Fruit fly (Drosophila melanogaster) whole organism, embryonic: ENCODE results near the gene CG13313.
A peak's percentile ranks its signal among the peaks of the same experiment; 100 is the strongest.

Experiments
- Bgb ChIP-seq: fragments of 200-800 bp; sonication (Bioruptor generic); IDR thresholded peaks from 2 replicates; pipeline ENCODE4 v1.3.6; 2022; ENCODE audit warnings: missing biosample characterization, missing genetic modification characterization; ENCODE audit not compliant: partially characterized antibody
- CG11247 ChIP-seq: fragments of 200-800 bp; sonication (Bioruptor generic); IDR thresholded peaks from 2 replicates; pipeline ENCODE4 v1.3.6; 2022; ENCODE audit warnings: missing biosample characterization, missing genetic modification characterization
- CG11695 ChIP-seq: fragments of 200-800 bp; sonication (Bioruptor generic); IDR thresholded peaks from 3 replicates; pipeline ENCODE4 v1.3.6; 2022; ENCODE audit warnings: missing biosample characterization, missing genetic modification characterization
- CG12299 ChIP-seq: fragments of 200-800 bp; sonication (Bioruptor generic); optimal IDR thresholded peaks from 2 replicates; lab custom pipeline; 2018; ENCODE audit warnings: missing biosample characterization, mild to moderate bottlenecking, missing genetic modification characterization
- CG12659 ChIP-seq: fragments of 200-800 bp; sonication (Bioruptor generic); optimal IDR thresholded peaks from 3 replicates; lab custom pipeline; 2017; ENCODE audit warnings: mild to moderate bottlenecking, missing biosample characterization, missing genetic modification reagents, missing genetic modification characterization
- CG13775 ChIP-seq: fragments of 200-800 bp; sonication (Bioruptor generic); optimal IDR thresholded peaks from 3 replicates; lab custom pipeline; 2017; ENCODE audit warnings: missing biosample characterization, mild to moderate bottlenecking, missing genetic modification characterization
- CG13894 ChIP-seq: fragments of 200-800 bp; sonication (Bioruptor generic); optimal IDR thresholded peaks from 3 replicates; lab custom pipeline; 2018; ENCODE audit warnings: missing biosample characterization, mild to moderate bottlenecking, missing genetic modification characterization, moderate library complexity
- CG15514 ChIP-seq: fragments of 200-800 bp; sonication (Bioruptor generic); optimal IDR thresholded peaks from 3 replicates; lab custom pipeline; 2017; ENCODE audit warnings: missing biosample characterization, missing genetic modification characterization, mild to moderate bottlenecking, moderate library complexity, missing genetic modification reagents
- CG16813 ChIP-seq: fragments of 200-800 bp; sonication (Bioruptor generic); IDR thresholded peaks from 3 replicates; pipeline ENCODE4 v1.3.6; 2022; ENCODE audit warnings: missing biosample characterization, missing genetic modification characterization; ENCODE audit not compliant: partially characterized antibody
- CG16863 ChIP-seq: fragments of 200-800 bp; sonication (Bioruptor generic); optimal IDR thresholded peaks from 3 replicates; lab custom pipeline; 2016; ENCODE audit warnings: missing biosample characterization, missing genetic modification characterization
- CG17612 ChIP-seq: fragments of 200-800 bp; sonication (Bioruptor generic); IDR thresholded peaks from 2 replicates; pipeline ENCODE4 v1.3.6; 2022; ENCODE audit warnings: missing biosample characterization, missing genetic modification characterization
- CG2678 ChIP-seq: fragments of 200-800 bp; sonication (Bioruptor generic); optimal IDR thresholded peaks from 3 replicates; lab custom pipeline; 2019; ENCODE audit warnings: missing biosample characterization, mild to moderate bottlenecking, missing genetic modification characterization, moderate library complexity
- CG3838 ChIP-seq: fragments of 200-800 bp; sonication (Bioruptor generic); optimal IDR thresholded peaks from 3 replicates; lab custom pipeline; 2016; ENCODE audit warnings: missing biosample characterization, missing genetic modification characterization
- CG6175 ChIP-seq: fragments of 200-800 bp; sonication (Bioruptor generic); IDR thresholded peaks from 3 replicates; pipeline ENCODE4 v1.3.6; 2022; ENCODE audit warnings: missing biosample characterization, missing genetic modification characterization
- D19B ChIP-seq: fragments of 200-800 bp; sonication (Bioruptor generic); optimal IDR thresholded peaks from 2 replicates; lab custom pipeline; 2017; ENCODE audit warnings: missing biosample characterization, mild to moderate bottlenecking, missing genetic modification characterization
- E2f2 ChIP-seq: fragments of 200-800 bp; sonication (Bioruptor generic); IDR thresholded peaks from 2 replicates; pipeline ENCODE4 v1.3.6; 2022; ENCODE audit warnings: missing biosample characterization, missing genetic modification characterization
- Eip74EF ChIP-seq, 2 experiments: fragments of 200-800 bp in 1 of 2; fragments of >200 bp in 1 of 2; sonication (Bioruptor generic) in 1 of 2; optimal IDR thresholded peaks; 2 replicates each; lab custom pipeline; 2017 to 2019; ENCODE audit warnings: missing biosample characterization in 2 of 2, missing genetic modification characterization in 2 of 2, mild to moderate bottlenecking in 1 of 2, moderate library complexity in 1 of 2
- GATAe ChIP-seq: fragments of 200-800 bp; sonication (Bioruptor generic); conservative IDR thresholded peaks from 2 replicates; pipeline ENCODE4 v1.3.6; 2022; ENCODE audit warnings: missing biosample characterization, missing genetic modification characterization
- HmgZ ChIP-seq: fragments of 200-800 bp; sonication (Bioruptor generic); optimal IDR thresholded peaks from 2 replicates; lab custom pipeline; 2018; ENCODE audit warnings: missing biosample characterization, mild to moderate bottlenecking, missing genetic modification characterization
- Hmr ChIP-seq: fragments of 200-800 bp; sonication (Bioruptor generic); optimal IDR thresholded peaks from 3 replicates; lab custom pipeline; 2017; ENCODE audit warnings: mild to moderate bottlenecking, missing biosample characterization, missing genetic modification reagents, missing genetic modification characterization
- MTF-1 ChIP-seq: fragments of 200-800 bp; sonication (Bioruptor generic); optimal IDR thresholded peaks from 2 replicates; lab custom pipeline; 2018; ENCODE audit warnings: missing biosample characterization, mild to moderate bottlenecking, missing genetic modification characterization, borderline replicate concordance
- Max ChIP-seq: fragments of 200-800 bp; sonication (Bioruptor generic); optimal IDR thresholded peaks from 2 replicates; lab custom pipeline; 2016; ENCODE audit warnings: missing biosample characterization, mild to moderate bottlenecking, missing genetic modification characterization
- Meics ChIP-seq: fragments of 200-800 bp; sonication (Bioruptor generic); optimal IDR thresholded peaks from 2 replicates; lab custom pipeline; 2017; ENCODE audit warnings: missing biosample characterization, mild to moderate bottlenecking, missing genetic modification characterization
- NK7.1 ChIP-seq: fragments of 200-800 bp; sonication (Bioruptor generic); optimal IDR thresholded peaks from 3 replicates; lab custom pipeline; 2016; ENCODE audit warnings: missing biosample characterization, missing genetic modification characterization
- Oli ChIP-seq: fragments of 200-800 bp; sonication (Bioruptor generic); optimal IDR thresholded peaks from 2 replicates; lab custom pipeline; 2018; ENCODE audit warnings: missing biosample characterization, mild to moderate bottlenecking, missing genetic modification characterization, moderate library complexity
- Rx ChIP-seq: fragments of 200-800 bp; sonication (Bioruptor generic); IDR thresholded peaks from 2 replicates; pipeline ENCODE4 v1.3.6; 2022; ENCODE audit warnings: missing biosample characterization, missing genetic modification characterization
- Side ChIP-seq: fragments of 200-800 bp; sonication (Bioruptor generic); optimal IDR thresholded peaks from 2 replicates; lab custom pipeline; 2016; ENCODE audit warnings: missing biosample characterization, missing genetic modification characterization
- Six4 ChIP-seq: fragments of 200-800 bp; sonication (Bioruptor generic); optimal IDR thresholded peaks from 2 replicates; lab custom pipeline; 2016; ENCODE audit warnings: missing biosample characterization, missing genetic modification characterization
- Sox102F ChIP-seq: fragments of 200-800 bp; sonication (Bioruptor generic); optimal IDR thresholded peaks from 2 replicates; lab custom pipeline; 2018; ENCODE audit warnings: missing biosample characterization, mild to moderate bottlenecking, missing genetic modification characterization, moderate library complexity
- cad ChIP-seq: fragments of >200 bp; optimal IDR thresholded peaks from 2 replicates; lab custom pipeline; 2017; ENCODE audit warnings: missing biosample characterization, missing genetic modification characterization
- dan ChIP-seq: fragments of 200-800 bp; sonication (Bioruptor generic); IDR thresholded peaks from 2 replicates; pipeline ENCODE4 v1.3.6; 2022; ENCODE audit warnings: missing biosample characterization, missing genetic modification characterization
- dmrt99B ChIP-seq: fragments of 200-800 bp; sonication (Bioruptor generic); optimal IDR thresholded peaks from 2 replicates; lab custom pipeline; 2018; ENCODE audit warnings: missing biosample characterization, mild to moderate bottlenecking, missing genetic modification characterization, moderate library complexity
- exex ChIP-seq: fragments of 200-800 bp; sonication (Bioruptor generic); optimal IDR thresholded peaks from 4 replicates; lab custom pipeline; 2018; ENCODE audit warnings: missing biosample characterization, mild to moderate bottlenecking, missing genetic modification characterization, moderate library complexity
- grau ChIP-seq: fragments of 200-800 bp; optimal IDR thresholded peaks from 3 replicates; lab custom pipeline; 2019; ENCODE audit warnings: missing biosample characterization, mild to moderate bottlenecking, missing genetic modification characterization, moderate library complexity
- jing ChIP-seq: fragments of 200-800 bp; sonication (Bioruptor generic); optimal IDR thresholded peaks from 2 replicates; lab custom pipeline; 2018; ENCODE audit warnings: missing biosample characterization, mild to moderate bottlenecking, missing genetic modification characterization
- peb ChIP-seq: fragments of 200-800 bp; sonication (Bioruptor generic); IDR thresholded peaks from 2 replicates; pipeline ENCODE4 v1.3.6; 2022; ENCODE audit warnings: missing biosample characterization, missing genetic modification characterization
- sc ChIP-seq, 3 experiments: fragments of >200 bp in 2 of 3; fragments of 200-800 bp in 1 of 3; sonication (Bioruptor generic) in 1 of 3; optimal IDR thresholded peaks; 2 replicates in 2 of 3; 3 replicates in 1 of 3; lab custom pipeline; 2017; ENCODE audit warnings: mild to moderate bottlenecking in 1 of 3, missing biosample characterization in 1 of 3, missing genetic modification characterization in 1 of 3, missing genetic modification reagents in 1 of 3
- toy ChIP-seq: fragments of 200-800 bp; sonication (Bioruptor generic); IDR thresholded peaks from 2 replicates; pipeline ENCODE4 v1.3.6; 2022; ENCODE audit warnings: missing biosample characterization, missing genetic modification characterization
- trh ChIP-seq: fragments of 200-800 bp; sonication (Bioruptor generic); optimal IDR thresholded peaks from 2 replicates; lab custom pipeline; 2016; ENCODE audit warnings: missing biosample characterization, missing genetic modification characterization
- twi ChIP-seq: fragments of 200-800 bp; optimal IDR thresholded peaks from 2 replicates; lab custom pipeline; 2019; ENCODE audit warnings: missing biosample characterization, mild to moderate bottlenecking, missing genetic modification characterization, moderate library complexity
- usp ChIP-seq: fragments of >200 bp; optimal IDR thresholded peaks from 2 replicates; lab custom pipeline; 2017; ENCODE audit warnings: missing biosample characterization, missing genetic modification characterization
- vfl ChIP-seq: fragments of 200-800 bp; sonication (Bioruptor generic); optimal IDR thresholded peaks from 2 replicates; lab custom pipeline; 2016; ENCODE audit warnings: missing biosample characterization, missing genetic modification characterization

Gene CG13313

dm6 chr3L:8954648-8955033 is 4.0 kb upstream of the CG13313 start, which contains the start of gene GNBP3 (continued):
- TF ChIP-seq jing, result no peak
- no peak for TF ChIP-seq trh (GFP tag; lab: Kevin White, UChicago)
- TF ChIP-seq Six4 (GFP tag; lab: Kevin White, UChicago), result no peak
- TF ChIP-seq Eip74EF (GFP tag; optimal IDR thresholded peaks at IDR 0.05; lab: Kevin White, UChicago), result no peak
- TF ChIP-seq CG3838 (GFP tag; lab: Kevin White, UChicago), result no peak
- no peak for TF ChIP-seq Side
- TF ChIP-seq sc (optimal IDR thresholded peaks at IDR 0.05; lab: Kevin White, UChicago), result no peak
- TF ChIP-seq sc (GFP tag; optimal IDR thresholded peaks at IDR 0.05; lab: Kevin White, UChicago), result peak; percentile 7
- TF ChIP-seq CG17612 (GFP tag; lab: Robert Waterston, UW), result no peak
- peak; percentile 42; the same call in 1 of the 2 replicates for TF ChIP-seq Rx (GFP tag; lab: Robert Waterston, UW)
- peak; percentile 65; the same call in 2 of the 3 replicates for TF ChIP-seq CG11695 (GFP tag; lab: Robert Waterston, UW)
- TF ChIP-seq toy (GFP tag; lab: Robert Waterston, UW), result no peak
- TF ChIP-seq Hmr (GFP tag; lab: Kevin White, UChicago), result no peak
- TF ChIP-seq grau (tag; lab: Kevin White, UChicago), result peak; percentile 63
- TF ChIP-seq vfl (GFP tag; lab: Kevin White, UChicago), result no peak
- no peak for TF ChIP-seq Bgb (GFP tag; lab: Robert Waterston, UW)
- no peak for TF ChIP-seq exex (tag; lab: Kevin White, UChicago)
- no peak for TF ChIP-seq CG13894 (tag; lab: Kevin White, UChicago)
- TF ChIP-seq twi (tag; lab: Kevin White, UChicago), result no peak
- no peak for TF ChIP-seq CG12299 (tag; lab: Kevin White, UChicago)
- 0 out of 2 replicates have a peak, but pooled peaks have one; percentile 8 for TF ChIP-seq E2f2 (GFP tag; lab: Robert Waterston, UW)
- no peak for TF ChIP-seq NK7.1
- TF ChIP-seq HmgZ (tag; lab: Kevin White, UChicago), result peak; percentile 25
- TF ChIP-seq GATAe (GFP tag; lab: Robert Waterston, UW), result no peak
- no peak for TF ChIP-seq usp (GFP tag; lab: Kevin White, UChicago)
- no peak for TF ChIP-seq CG12659 (GFP tag; lab: Kevin White, UChicago)
- peak; percentile 25 for TF ChIP-seq Sox102F (GFP tag; lab: Kevin White, UChicago)
- no peak for TF ChIP-seq peb (GFP tag; lab: Robert Waterston, UW)
- TF ChIP-seq CG16813 (GFP tag; lab: Robert Waterston, UW), result no peak
- TF ChIP-seq MTF-1, result no peak
- peak; percentile 13 for TF ChIP-seq D19B (GFP tag; lab: Kevin White, UChicago)
- TF ChIP-seq Meics (GFP tag; lab: Kevin White, UChicago), result peak; percentile 83
- peak; percentile 87 for TF ChIP-seq CG2678 (tag; lab: Kevin White, UChicago)
- TF ChIP-seq Max (GFP tag; lab: Kevin White, UChicago), result peak; percentile 85
- peak; percentile 19 for TF ChIP-seq Oli

DNA sequence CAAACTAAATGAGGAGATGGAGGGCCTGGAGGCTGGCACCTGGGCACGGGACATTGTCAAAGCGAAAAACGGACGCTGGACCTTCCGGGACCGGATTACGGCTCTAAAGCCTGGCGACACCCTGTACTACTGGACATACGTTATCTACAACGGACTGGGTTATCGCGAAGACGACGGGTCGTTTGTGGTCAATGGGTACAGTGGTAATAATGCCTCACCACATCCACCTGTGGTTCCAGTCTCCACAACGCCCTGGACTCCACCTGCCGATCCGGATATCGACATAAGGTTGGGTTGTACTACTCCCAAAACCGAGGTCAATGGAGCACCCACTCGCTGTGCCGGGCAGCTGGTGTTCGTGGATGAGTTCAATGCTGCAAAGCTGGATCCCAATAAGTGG is 3.5 kb upstream of the CG13313 start:
- no peak for TF ChIP-seq dan
- no peak for TF ChIP-seq CG13775
- no peak for TF ChIP-seq CG6175
- no peak for TF ChIP-seq cad
- no peak for TF ChIP-seq CG15514 (GFP tag; lab: Kevin White, UChicago)
- no peak for TF ChIP-seq CG11247 (GFP tag; lab: Robert Waterston, UW)
- no peak for TF ChIP-seq dmrt99B
- TF ChIP-seq CG16863, result no peak
